Worm (Caenorhabditis elegans): ENCODE results near the gene srh-72.

srh-72 gene

ce11 chrII:1621180-1621579 lies 19.2 kb downstream of the srh-72 start, which contains the start of gene fbxa-158:
TSS of gene fbxa-158 (minus strand) at chrII:1621280.
- no peak for TF ChIP-seq T22C8.4 (GFP tag; IDR thresholded peaks at IDR 0.05)
- TF ChIP-seq cog-1 (tag; optimal IDR thresholded peaks at IDR 0.05): no peak
- TF ChIP-seq tab-1 (GFP tag; IDR thresholded peaks at IDR 0.05): no peak
- TF ChIP-seq ref-1 (GFP tag; conservative IDR thresholded peaks at IDR 0.05): no peak
- TF ChIP-seq ztf-23 (GFP tag; IDR thresholded peaks at IDR 0.05): no peak
- no peak for TF ChIP-seq klf-2 (GFP tag; conservative IDR thresholded peaks at IDR 0.05)
- TF ChIP-seq ztf-29 (GFP tag; IDR thresholded peaks at IDR 0.05): no peak
- no peak for TF ChIP-seq med-1 (GFP tag; optimal IDR thresholded peaks at IDR 0.05; ENCODE audit: insufficient read depth)
- no peak for TF ChIP-seq flt-1 (GFP tag; IDR thresholded peaks at IDR 0.05)

ce11 chrII:1618948-1619347 lies 21.4 kb downstream of the srh-72 start, which contains the start of gene fbxa-166:
TSS of gene fbxa-166 (minus strand) at chrII:1619048.
- no peak for TF ChIP-seq T22C8.4 (GFP tag; IDR thresholded peaks at IDR 0.05)
- no peak for TF ChIP-seq ztf-23 (GFP tag; IDR thresholded peaks at IDR 0.05)
- TF ChIP-seq ztf-29 (GFP tag; IDR thresholded peaks at IDR 0.05): no peak
- TF ChIP-seq tab-1 (GFP tag; IDR thresholded peaks at IDR 0.05): no peak
- TF ChIP-seq med-1 (GFP tag; optimal IDR thresholded peaks at IDR 0.05; ENCODE audit: insufficient read depth): no peak
- TF ChIP-seq cog-1 (tag; optimal IDR thresholded peaks at IDR 0.05): no peak
- no peak for TF ChIP-seq ref-1 (GFP tag; conservative IDR thresholded peaks at IDR 0.05)
- TF ChIP-seq flt-1 (GFP tag; IDR thresholded peaks at IDR 0.05): no peak
- TF ChIP-seq klf-2 (GFP tag; conservative IDR thresholded peaks at IDR 0.05): no peak

ce11 chrII:1616382-1616781 lies 24.0 kb downstream of the srh-72 start, which contains the start of gene fbxa-165:
TSS of gene fbxa-165 (minus strand) at chrII:1616482.
- TF ChIP-seq T22C8.4 (GFP tag; IDR thresholded peaks at IDR 0.05) (no peak), med-1 (GFP tag; optimal IDR thresholded peaks at IDR 0.05; ENCODE audit: insufficient read depth) (no peak), tab-1 (GFP tag; IDR thresholded peaks at IDR 0.05) (no peak), ztf-29 (GFP tag; IDR thresholded peaks at IDR 0.05) (no peak), klf-2 (GFP tag; conservative IDR thresholded peaks at IDR 0.05) (no peak), cog-1 (tag; optimal IDR thresholded peaks at IDR 0.05) (no peak), flt-1 (GFP tag; IDR thresholded peaks at IDR 0.05) (no peak), ztf-23 (GFP tag; IDR thresholded peaks at IDR 0.05) (no peak), ref-1 (GFP tag; conservative IDR thresholded peaks at IDR 0.05) (no peak)

ce11 chrII:1613972-1614371 lies 26.4 kb downstream of the srh-72 start, which contains the start of gene fbxa-164:
TSS of gene fbxa-164 (minus strand) at chrII:1614072.
- TF ChIP-seq cog-1 (tag; optimal IDR thresholded peaks at IDR 0.05) (no peak), flt-1 (GFP tag; IDR thresholded peaks at IDR 0.05) (no peak), ztf-23 (GFP tag; IDR thresholded peaks at IDR 0.05) (no peak), T22C8.4 (GFP tag; IDR thresholded peaks at IDR 0.05) (no peak), tab-1 (GFP tag; IDR thresholded peaks at IDR 0.05) (no peak), ref-1 (GFP tag; conservative IDR thresholded peaks at IDR 0.05) (no peak), ztf-29 (GFP tag; IDR thresholded peaks at IDR 0.05) (no peak), klf-2 (GFP tag; conservative IDR thresholded peaks at IDR 0.05) (no peak), med-1 (GFP tag; optimal IDR thresholded peaks at IDR 0.05; ENCODE audit: insufficient read depth) (no peak)

ce11 chrII:1610630-1611029 lies 29.8 kb downstream of the srh-72 start, which contains the start of gene fbxa-163:
TSS of gene fbxa-163 (minus strand) at chrII:1610730.
- TF ChIP-seq klf-2 (GFP tag; conservative IDR thresholded peaks at IDR 0.05) (no peak), ref-1 (GFP tag; conservative IDR thresholded peaks at IDR 0.05) (no peak), ztf-23 (GFP tag; IDR thresholded peaks at IDR 0.05) (no peak), T22C8.4 (GFP tag; IDR thresholded peaks at IDR 0.05) (no peak), cog-1 (tag; optimal IDR thresholded peaks at IDR 0.05) (no peak), flt-1 (GFP tag; IDR thresholded peaks at IDR 0.05) (no peak), tab-1 (GFP tag; IDR thresholded peaks at IDR 0.05) (no peak), ztf-29 (GFP tag; IDR thresholded peaks at IDR 0.05) (no peak), med-1 (GFP tag; optimal IDR thresholded peaks at IDR 0.05; ENCODE audit: insufficient read depth) (no peak)

ce11 chrII:1608915-1609314 lies 31.5 kb downstream of the srh-72 start:
- no peak for TF ChIP-seq med-1 (GFP tag; optimal IDR thresholded peaks at IDR 0.05; ENCODE audit: insufficient read depth)
- TF ChIP-seq tab-1 (GFP tag; IDR thresholded peaks at IDR 0.05): no peak
- no peak for TF ChIP-seq ref-1 (GFP tag; conservative IDR thresholded peaks at IDR 0.05)
- TF ChIP-seq T22C8.4 (GFP tag; IDR thresholded peaks at IDR 0.05): no peak
- TF ChIP-seq ztf-29 (GFP tag; IDR thresholded peaks at IDR 0.05): no peak
- TF ChIP-seq flt-1 (GFP tag; IDR thresholded peaks at IDR 0.05): no peak
- no peak for TF ChIP-seq klf-2 (GFP tag; conservative IDR thresholded peaks at IDR 0.05)
- no peak for TF ChIP-seq ztf-23 (GFP tag; IDR thresholded peaks at IDR 0.05)
- no peak for TF ChIP-seq cog-1 (tag; optimal IDR thresholded peaks at IDR 0.05)

- no peak for TF ChIP-seq ztf-23 (GFP tag; IDR thresholded peaks at IDR 0.05)
- no peak for TF ChIP-seq T22C8.4 (GFP tag; IDR thresholded peaks at IDR 0.05)
- TF ChIP-seq flt-1 (GFP tag; IDR thresholded peaks at IDR 0.05): no peak
- no peak for TF ChIP-seq cog-1 (tag; optimal IDR thresholded peaks at IDR 0.05)
- TF ChIP-seq ref-1 (GFP tag; conservative IDR thresholded peaks at IDR 0.05): no peak
- no peak for TF ChIP-seq klf-2 (GFP tag; conservative IDR thresholded peaks at IDR 0.05)
- no peak for TF ChIP-seq med-1 (GFP tag; optimal IDR thresholded peaks at IDR 0.05; ENCODE audit: insufficient read depth)
- TF ChIP-seq ztf-29 (GFP tag; IDR thresholded peaks at IDR 0.05): no peak
- no peak for TF ChIP-seq tab-1 (GFP tag; IDR thresholded peaks at IDR 0.05)
Observed at ce11 chrII:1607575-1607974, 32.8 kb downstream of the srh-72 start.

ce11 chrII:1606079-1606478 lies 34.3 kb downstream of the srh-72 start, which contains the start of gene bath-33:
TSS of gene bath-33 (minus strand) at chrII:1606179.
- TF ChIP-seq ref-1 (GFP tag; conservative IDR thresholded peaks at IDR 0.05) (no peak), flt-1 (GFP tag; IDR thresholded peaks at IDR 0.05) (no peak), med-1 (GFP tag; optimal IDR thresholded peaks at IDR 0.05; ENCODE audit: insufficient read depth) (no peak), cog-1 (tag; optimal IDR thresholded peaks at IDR 0.05) (no peak), ztf-23 (GFP tag; IDR thresholded peaks at IDR 0.05) (no peak), T22C8.4 (GFP tag; IDR thresholded peaks at IDR 0.05) (no peak)

- TF ChIP-seq cog-1 (tag; optimal IDR thresholded peaks at IDR 0.05) (no peak), ztf-23 (GFP tag; IDR thresholded peaks at IDR 0.05) (no peak), ref-1 (GFP tag; conservative IDR thresholded peaks at IDR 0.05) (no peak), T22C8.4 (GFP tag; IDR thresholded peaks at IDR 0.05) (no peak), flt-1 (GFP tag; IDR thresholded peaks at IDR 0.05) (no peak), ztf-29 (GFP tag; IDR thresholded peaks at IDR 0.05) (no peak), tab-1 (GFP tag; IDR thresholded peaks at IDR 0.05) (no peak), klf-2 (GFP tag; conservative IDR thresholded peaks at IDR 0.05) (no peak), med-1 (GFP tag; optimal IDR thresholded peaks at IDR 0.05; ENCODE audit: insufficient read depth) (no peak)
Observed at ce11 chrII:1605010-1605409, 35.4 kb downstream of the srh-72 start.

Measured in whole organism, midembryonic.